Worm (Caenorhabditis elegans): ENCODE results near the gene Y97E10AL.1.

The Y97E10AL.1 gene

ce11 chrV:7985860-7986259 is at the start of gene Y97E10AL.1:
Gene Y97E10AL.1 (plus strand): TSS chrV:7986160.
- TF ChIP-seq egl-27 (tag; optimal IDR thresholded peaks at IDR 0.05) (no peak), nhr-77 (tag; optimal IDR thresholded peaks at IDR 0.05) (no peak), tbx-2 (tag; optimal IDR thresholded peaks at IDR 0.05) (no peak), ama-1 (optimal IDR thresholded peaks at IDR 0.05) (no peak), lin-39 (tag; optimal IDR thresholded peaks at IDR 0.05) (no peak), eor-1 (tag; optimal IDR thresholded peaks at IDR 0.05) (no peak), sea-2 (GFP tag; optimal IDR thresholded peaks at IDR 0.05) (no peak), elt-2 (tag; optimal IDR thresholded peaks at IDR 0.05) (no peak), nhr-11 (tag; optimal IDR thresholded peaks at IDR 0.05) (no peak), mml-1 (tag; optimal IDR thresholded peaks at IDR 0.05) (no peak), jun-1 (tag; optimal IDR thresholded peaks at IDR 0.05) (no peak)

- TF ChIP-seq fkh-10 (GFP tag; optimal IDR thresholded peaks at IDR 0.05) (no peak), ceh-9 (tag; optimal IDR thresholded peaks at IDR 0.05) (no peak), ztf-11 (tag; optimal IDR thresholded peaks at IDR 0.05) (no peak), nfya-1 (tag; optimal IDR thresholded peaks at IDR 0.05; ENCODE audit: insufficient read depth) (no peak)
Observed at ce11 chrV:7937152-7937551, 48.8 kb upstream of the Y97E10AL.1 start, which contains the start of gene srsx-3. Gene srsx-3 (minus strand): TSS chrV:7937252.

- TF ChIP-seq elt-2 (tag; optimal IDR thresholded peaks at IDR 0.05) = no peak
- TF ChIP-seq lsy-12 (tag; optimal IDR thresholded peaks at IDR 0.05) = no peak
- TF ChIP-seq pha-4 (tag; optimal IDR thresholded peaks at IDR 0.05) = no peak
- no peak for TF ChIP-seq pqm-1 (tag; optimal IDR thresholded peaks at IDR 0.05)
- no peak for TF ChIP-seq nhr-237 (tag; optimal IDR thresholded peaks at IDR 0.05)
- no peak for TF ChIP-seq mdl-1 (tag; optimal IDR thresholded peaks at IDR 0.05)
- no peak for TF ChIP-seq nhr-11 (tag; optimal IDR thresholded peaks at IDR 0.05)
- no peak for TF ChIP-seq egl-27 (tag; optimal IDR thresholded peaks at IDR 0.05)
- no peak for TF ChIP-seq daf-12 (tag; optimal IDR thresholded peaks at IDR 0.05)
- no peak for TF ChIP-seq aly-2 (tag; optimal IDR thresholded peaks at IDR 0.05)
- TF ChIP-seq ceh-28 (tag; optimal IDR thresholded peaks at IDR 0.05) = no peak
Observed at ce11 chrV:7940299-7940698, 45.7 kb upstream of the Y97E10AL.1 start, which contains the start of gene srt-53. Gene srt-53 (minus strand): TSS chrV:7940399.

ce11 chrV:7943568-7943967 is 42.4 kb upstream of the Y97E10AL.1 start, which contains the start of gene Y97E10B.1:
Gene Y97E10B.1 (plus strand): TSS chrV:7943868.
- TF ChIP-seq ceh-28 (tag; optimal IDR thresholded peaks at IDR 0.05) (no peak), nhr-67 (tag; optimal IDR thresholded peaks at IDR 0.05) (no peak), aly-2 (tag; optimal IDR thresholded peaks at IDR 0.05) (no peak), tbx-2 (tag; optimal IDR thresholded peaks at IDR 0.05) (no peak), mml-1 (tag; optimal IDR thresholded peaks at IDR 0.05) (no peak), lsy-12 (tag; optimal IDR thresholded peaks at IDR 0.05) (no peak), pha-4 (tag; optimal IDR thresholded peaks at IDR 0.05) (no peak), eor-1 (tag; optimal IDR thresholded peaks at IDR 0.05) (no peak), ztf-11 (tag; optimal IDR thresholded peaks at IDR 0.05) (no peak), zag-1 (tag; optimal IDR thresholded peaks at IDR 0.05) (no peak), mdl-1 (tag; optimal IDR thresholded peaks at IDR 0.05) (no peak), sea-2 (GFP tag; optimal IDR thresholded peaks at IDR 0.05) (no peak), egl-27 (tag; optimal IDR thresholded peaks at IDR 0.05) (no peak), nhr-28 (tag; optimal IDR thresholded peaks at IDR 0.05) (no peak), egl-5 (tag; optimal IDR thresholded peaks at IDR 0.05) (no peak), nhr-23 (tag; optimal IDR thresholded peaks at IDR 0.05) (no peak), elt-2 (tag; optimal IDR thresholded peaks at IDR 0.05) (no peak), jun-1 (tag; optimal IDR thresholded peaks at IDR 0.05) (no peak)

- TF ChIP-seq daf-12 (tag; optimal IDR thresholded peaks at IDR 0.05) (no peak), mml-1 (tag; optimal IDR thresholded peaks at IDR 0.05) (no peak)
Observed at ce11 chrV:7946229-7946628, 39.7 kb upstream of the Y97E10AL.1 start.

- TF ChIP-seq fos-1 (tag; optimal IDR thresholded peaks at IDR 0.05) (no peak), ztf-4 (tag; optimal IDR thresholded peaks at IDR 0.05) (no peak), hmg-11 (tag; optimal IDR thresholded peaks at IDR 0.05) (no peak), nhr-67 (tag; optimal IDR thresholded peaks at IDR 0.05) (no peak), nhr-43 (tag; optimal IDR thresholded peaks at IDR 0.05; ENCODE audit: poor library complexity, severe bottlenecking) (no peak)
Observed at ce11 chrV:7952855-7953254, 33.1 kb upstream of the Y97E10AL.1 start, which contains the start of gene clec-216. Gene clec-216 (minus strand): TSS chrV:7952955.

All from whole organism, L3 larva.